Worm (Caenorhabditis elegans): ENCODE measurements around the gene F32D8.3.

The F32D8.3 gene

ce11 chrV:10865599-10865998 is 21.0 kb upstream of the F32D8.3 start, which contains the start of gene saeg-1:
saeg-1 (minus strand) TSS chrV:10865699.
- TF ChIP-seq dao-5 (tag; optimal IDR thresholded peaks at IDR 0.05) (no peak), W03F9.2 (tag; optimal IDR thresholded peaks at IDR 0.05) (no peak), him-1 (tag; optimal IDR thresholded peaks at IDR 0.05) (no peak)

- TF ChIP-seq dao-5 (tag; optimal IDR thresholded peaks at IDR 0.05) (no peak), W03F9.2 (tag; optimal IDR thresholded peaks at IDR 0.05) (no peak), him-1 (tag; optimal IDR thresholded peaks at IDR 0.05) (no peak)
Measured at ce11 chrV:10867586-10867985, 19.1 kb upstream of the F32D8.3 start.

ce11 chrV:10870050-10870449 is 16.6 kb upstream of the F32D8.3 start:
- TF ChIP-seq W03F9.2 (tag; optimal IDR thresholded peaks at IDR 0.05) = no peak
- TF ChIP-seq dao-5 (tag; optimal IDR thresholded peaks at IDR 0.05) = no peak
- TF ChIP-seq him-1 (tag; optimal IDR thresholded peaks at IDR 0.05) = no peak

ce11 chrV:10871457-10871861 is 15.2 kb upstream of the F32D8.3 start:
- TF ChIP-seq dao-5 (tag; optimal IDR thresholded peaks at IDR 0.05) (no peak), W03F9.2 (tag; optimal IDR thresholded peaks at IDR 0.05) (peak; percentile 25), him-1 (tag; optimal IDR thresholded peaks at IDR 0.05) (peak; percentile 88)

ce11 chrV:10873190-10873589 is 13.4 kb upstream of the F32D8.3 start:
- TF ChIP-seq W03F9.2 (tag; optimal IDR thresholded peaks at IDR 0.05) (no peak), dao-5 (tag; optimal IDR thresholded peaks at IDR 0.05) (no peak), him-1 (tag; optimal IDR thresholded peaks at IDR 0.05) (no peak)

ce11 chrV:10874938-10875599 is 11.6 kb upstream of the F32D8.3 start:
- TF ChIP-seq him-1 (tag; optimal IDR thresholded peaks at IDR 0.05) (no peak), dao-5 (tag; optimal IDR thresholded peaks at IDR 0.05) (no peak), W03F9.2 (tag; optimal IDR thresholded peaks at IDR 0.05) (no peak)

ce11 chrV:10876512-10876911 is 10.1 kb upstream of the F32D8.3 start:
- no peak for TF ChIP-seq dao-5 (tag; optimal IDR thresholded peaks at IDR 0.05)
- TF ChIP-seq him-1 (tag; optimal IDR thresholded peaks at IDR 0.05) = no peak
- no peak for TF ChIP-seq W03F9.2 (tag; optimal IDR thresholded peaks at IDR 0.05)

- TF ChIP-seq W03F9.2 (tag; optimal IDR thresholded peaks at IDR 0.05) = no peak
- no peak for TF ChIP-seq him-1 (tag; optimal IDR thresholded peaks at IDR 0.05)
- no peak for TF ChIP-seq dao-5 (tag; optimal IDR thresholded peaks at IDR 0.05)
Measured at ce11 chrV:10877808-10878600, 8.6 kb upstream of the F32D8.3 start.

ce11 chrV:10880138-10880882 is 6.3 kb upstream of the F32D8.3 start, which contains the start of gene F32D8.1:
F32D8.1 (plus strand) TSS chrV:10880832.
- TF ChIP-seq dao-5 (tag; optimal IDR thresholded peaks at IDR 0.05) = no peak
- no peak for TF ChIP-seq W03F9.2 (tag; optimal IDR thresholded peaks at IDR 0.05)
- no peak for TF ChIP-seq him-1 (tag; optimal IDR thresholded peaks at IDR 0.05)

- TF ChIP-seq W03F9.2 (tag; optimal IDR thresholded peaks at IDR 0.05) = no peak
- no peak for TF ChIP-seq him-1 (tag; optimal IDR thresholded peaks at IDR 0.05)
- no peak for TF ChIP-seq dao-5 (tag; optimal IDR thresholded peaks at IDR 0.05)
Measured at ce11 chrV:10883478-10883877, 3.2 kb upstream of the F32D8.3 start, which contains the start of gene F32D8.2. F32D8.2 (plus strand) TSS chrV:10883778.

- TF ChIP-seq W03F9.2 (tag; optimal IDR thresholded peaks at IDR 0.05) = no peak
- TF ChIP-seq him-1 (tag; optimal IDR thresholded peaks at IDR 0.05) = no peak
- TF ChIP-seq dao-5 (tag; optimal IDR thresholded peaks at IDR 0.05) = no peak
Measured at ce11 chrV:10887564-10887963, 927 bp downstream of the F32D8.3 start.

- TF ChIP-seq him-1 (tag; optimal IDR thresholded peaks at IDR 0.05) (no peak), dao-5 (tag; optimal IDR thresholded peaks at IDR 0.05) (no peak), W03F9.2 (tag; optimal IDR thresholded peaks at IDR 0.05) (no peak)
Measured at ce11 chrV:10888153-10888552, 1.5 kb downstream of the F32D8.3 start.

- TF ChIP-seq him-1 (tag; optimal IDR thresholded peaks at IDR 0.05) (no peak), dao-5 (tag; optimal IDR thresholded peaks at IDR 0.05) (no peak), W03F9.2 (tag; optimal IDR thresholded peaks at IDR 0.05) (no peak)
Measured at ce11 chrV:10889036-10889435, 2.4 kb downstream of the F32D8.3 start, which contains the start of gene F32D8.11. F32D8.11 (minus strand) TSS chrV:10889136.
